Fruit fly (Drosophila melanogaster): ENCODE measurements around the gene SCaMC.

SCaMC gene

DNA sequence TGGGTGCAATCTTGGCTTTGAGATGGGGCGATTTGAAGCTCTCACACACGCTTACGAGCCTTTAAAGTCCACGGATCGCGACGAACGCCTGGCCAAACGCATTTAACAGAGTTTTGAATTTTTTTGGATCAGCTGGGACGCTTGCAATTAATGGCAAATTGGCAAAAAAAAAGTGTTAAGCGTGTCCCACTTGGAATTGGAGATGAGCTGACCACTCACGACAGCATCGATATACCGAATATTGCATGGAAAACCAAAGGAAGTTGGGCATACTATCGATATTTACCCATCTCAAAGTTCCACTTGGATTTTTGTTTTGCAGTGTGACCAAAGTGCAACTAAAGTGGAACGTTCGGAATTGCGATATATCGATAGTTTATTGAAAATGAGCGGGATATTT, 2.7 kb upstream of the SCaMC start, which contains the start of gene ArfGAP1:
Gene ArfGAP1, minus strand, starts transcription at position 240 of the 400 bp plus-strand sequence.
- TF ChIP-seq foxo (GFP tag; optimal IDR thresholded peaks at IDR 0.05) = peak in 1 of 2 experiments; percentile 34
- TF ChIP-seq Jra (GFP tag; optimal IDR thresholded peaks at IDR 0.05) = peak; percentile 22
- TF ChIP-seq Hr78 (GFP tag; optimal IDR thresholded peaks at IDR 0.05) = no peak
- peak; percentile 32 for TF ChIP-seq h (GFP tag; optimal IDR thresholded peaks at IDR 0.05)
- TF ChIP-seq Hr83 (GFP tag; optimal IDR thresholded peaks at IDR 0.05; ENCODE audit: poor library complexity, severe bottlenecking) = peak; percentile 77
- no peak for TF ChIP-seq dl (GFP tag; optimal IDR thresholded peaks at IDR 0.05; ENCODE audit: insufficient read depth in 1 of 2, partially characterized antibody in 2 of 2)
- no peak for TF ChIP-seq ey (GFP tag; optimal IDR thresholded peaks at IDR 0.05)
- no peak for TF ChIP-seq N (GFP tag; optimal IDR thresholded peaks at IDR 0.05)
- TF ChIP-seq Myc (optimal IDR thresholded peaks at IDR 0.05) = no peak

DNA sequence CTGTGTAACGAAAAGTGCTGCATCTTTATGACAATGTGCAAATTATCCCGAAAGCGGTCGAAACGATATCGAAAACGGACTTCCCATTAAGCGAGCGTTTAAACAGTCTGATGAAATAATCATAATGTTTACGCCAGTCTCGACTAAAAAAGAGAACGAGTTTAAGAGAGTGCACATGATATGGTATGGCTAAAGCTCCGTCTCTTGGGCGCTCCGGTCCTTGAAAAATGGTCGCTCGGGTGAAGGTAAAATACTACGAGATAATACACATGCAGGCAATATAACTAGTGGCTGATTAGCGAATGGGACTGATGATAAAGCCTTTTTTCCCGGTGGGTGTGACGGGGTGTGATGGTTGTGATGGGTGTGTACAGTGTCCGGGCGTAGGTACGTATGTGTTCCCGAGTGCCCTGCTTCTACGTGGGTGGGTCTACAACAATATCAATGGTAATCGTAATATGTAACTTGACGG, 3.4 kb downstream of the SCaMC start:
- TF ChIP-seq Rel (GFP tag; optimal IDR thresholded peaks at IDR 0.05) = no peak
- peak; percentile 25 for TF ChIP-seq Rel (tag; optimal IDR thresholded peaks at IDR 0.05)
- TF ChIP-seq ey (GFP tag; optimal IDR thresholded peaks at IDR 0.05) = no peak
- peak; percentile 2 for TF ChIP-seq Hr83 (GFP tag; optimal IDR thresholded peaks at IDR 0.05; ENCODE audit: poor library complexity, severe bottlenecking)

DNA sequence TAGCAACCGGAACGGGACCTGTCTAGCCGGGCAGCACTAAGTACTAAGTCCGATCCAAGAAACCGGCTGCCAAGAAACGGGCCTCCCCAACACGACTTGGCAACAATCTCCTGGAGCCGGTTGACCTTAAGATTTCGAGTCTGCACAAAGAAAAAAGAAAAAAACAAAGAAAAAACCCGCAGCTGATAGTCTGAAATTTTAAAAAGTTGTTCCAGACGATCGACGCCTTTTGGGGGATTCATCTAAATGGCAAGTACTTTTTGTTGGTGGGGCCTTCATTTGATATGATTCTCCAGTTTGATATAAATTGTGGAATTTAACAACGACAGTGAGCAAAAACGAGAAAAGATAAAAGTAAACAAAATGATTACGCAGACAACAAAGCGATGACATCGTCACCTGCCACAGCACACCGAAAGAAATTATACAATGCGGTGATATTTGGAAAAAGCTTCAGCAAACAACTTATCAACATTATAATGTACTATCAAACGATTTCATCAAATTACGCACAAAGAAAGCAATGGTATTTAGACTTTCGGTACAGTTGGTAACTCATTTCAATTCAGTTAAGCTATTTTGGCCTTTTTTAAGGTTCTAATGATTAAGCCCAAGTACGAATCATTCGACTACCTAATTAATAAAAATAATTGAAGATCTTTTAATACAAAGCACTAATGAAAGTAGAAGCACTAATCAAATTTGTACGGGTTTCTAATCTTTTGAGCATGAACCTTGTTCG, 4.0 kb downstream of the SCaMC start:
- no peak for TF ChIP-seq dl (GFP tag; optimal IDR thresholded peaks at IDR 0.05; ENCODE audit: insufficient read depth in 1 of 2, partially characterized antibody in 2 of 2)
- no peak for TF ChIP-seq sv (GFP tag; optimal IDR thresholded peaks at IDR 0.05)
- TF ChIP-seq dmrt93B (GFP tag; optimal IDR thresholded peaks at IDR 0.05) = peak; percentile 34
- TF ChIP-seq sage (GFP tag; optimal IDR thresholded peaks at IDR 0.05) = peak; percentile 42
- TF ChIP-seq woc (GFP tag; optimal IDR thresholded peaks at IDR 0.05) = peak; percentile 63
- peak; percentile 60 for TF ChIP-seq Sp1 (GFP tag; optimal IDR thresholded peaks at IDR 0.05)
- TF ChIP-seq Mio (GFP tag; optimal IDR thresholded peaks at IDR 0.05) = no peak
- TF ChIP-seq usp (GFP tag; optimal IDR thresholded peaks at IDR 0.05) = no peak
- no peak for TF ChIP-seq Myc (optimal IDR thresholded peaks at IDR 0.05)
- TF ChIP-seq lola (GFP tag; optimal IDR thresholded peaks at IDR 0.05) = no peak
- TF ChIP-seq Abd-B (GFP tag; optimal IDR thresholded peaks at IDR 0.05) = no peak
- peak; percentile 49 for TF ChIP-seq OdsH (GFP tag; optimal IDR thresholded peaks at IDR 0.05)
- no peak for TF ChIP-seq GATAd (GFP tag; optimal IDR thresholded peaks at IDR 0.05)
- no peak for TF ChIP-seq tai (GFP tag; optimal IDR thresholded peaks at IDR 0.05)
- TF ChIP-seq ey (GFP tag; optimal IDR thresholded peaks at IDR 0.05) = peak; percentile 72
- no peak for TF ChIP-seq Dif (GFP tag; optimal IDR thresholded peaks at IDR 0.05; ENCODE audit: partially characterized antibody)
- peak; percentile 74 for TF ChIP-seq rgr (GFP tag; optimal IDR thresholded peaks at IDR 0.05)
- TF ChIP-seq N (GFP tag; optimal IDR thresholded peaks at IDR 0.05) = no peak
- TF ChIP-seq fru (GFP tag; optimal IDR thresholded peaks at IDR 0.05) = peak; percentile 56
- TF ChIP-seq CG9705 (GFP tag; optimal IDR thresholded peaks at IDR 0.05) = peak; percentile 30
- no peak for TF ChIP-seq Hr78 (GFP tag; optimal IDR thresholded peaks at IDR 0.05)
- TF ChIP-seq jim (GFP tag; optimal IDR thresholded peaks at IDR 0.05) = no peak
- peak; percentile 58 for TF ChIP-seq h (GFP tag; optimal IDR thresholded peaks at IDR 0.05)
- TF ChIP-seq CrebA (GFP tag; optimal IDR thresholded peaks at IDR 0.05; ENCODE audit: borderline replicate concordance) = no peak
- no peak for TF ChIP-seq Vsx2 (GFP tag; optimal IDR thresholded peaks at IDR 0.05; ENCODE audit: partially characterized antibody)
- TF ChIP-seq Hr83 (GFP tag; optimal IDR thresholded peaks at IDR 0.05; ENCODE audit: poor library complexity, severe bottlenecking) = peak; percentile 8
- TF ChIP-seq HLH106 (tag; optimal IDR thresholded peaks at IDR 0.05) = peak; percentile 72
- TF ChIP-seq brk (GFP tag; optimal IDR thresholded peaks at IDR 0.05) = peak; percentile 7
- TF ChIP-seq Dfd (GFP tag; optimal IDR thresholded peaks at IDR 0.05) = no peak
- peak; percentile 80 for TF ChIP-seq CG32264 (GFP tag; optimal IDR thresholded peaks at IDR 0.05)
- no peak for TF ChIP-seq Rel (GFP tag; optimal IDR thresholded peaks at IDR 0.05)
- TF ChIP-seq Rel (tag; optimal IDR thresholded peaks at IDR 0.05) = peak; percentile 83
- TF ChIP-seq br (GFP tag; optimal IDR thresholded peaks at IDR 0.05) = peak; percentile 69
- TF ChIP-seq Hnf4 (GFP tag; optimal IDR thresholded peaks at IDR 0.05) = peak; percentile 52
- TF ChIP-seq psq (GFP tag; optimal IDR thresholded peaks at IDR 0.05) = peak; percentile 46
- peak; percentile 11 to 56 for TF ChIP-seq foxo (GFP tag; optimal IDR thresholded peaks at IDR 0.05)
- TF ChIP-seq pan (optimal IDR thresholded peaks at IDR 0.05) = no peak
- TF ChIP-seq Jra (GFP tag; optimal IDR thresholded peaks at IDR 0.05) = no peak
- TF ChIP-seq dsf (GFP tag; optimal IDR thresholded peaks at IDR 0.05; ENCODE audit: borderline replicate concordance) = no peak
